Worm (Caenorhabditis elegans) whole organism, young adult: ENCODE results near the gene C36E8.4.

Source experiments
- B0261.1 ChIP-seq: sonication (generic microtip); optimal IDR thresholded peaks from 2 replicates; lab custom pipeline; 2016; ENCODE audit warnings: mild to moderate bottlenecking, missing genetic modification characterization, moderate library complexity, missing compliant biosample characterization
- F37B4.10 ChIP-seq: fragments of 200-800 bp; sonication (Bioruptor generic); IDR thresholded peaks from 2 replicates; pipeline ENCODE4 v1.3.6; 2022; ENCODE audit warnings: missing genetic modification characterization, missing compliant biosample characterization
- F57C9.4 ChIP-seq: sonication (generic microtip); optimal IDR thresholded peaks from 2 replicates; lab custom pipeline; 2017; ENCODE audit warnings: mild to moderate bottlenecking, missing genetic modification characterization, missing compliant biosample characterization
- T26A5.8 ChIP-seq: sonication (generic microtip); optimal IDR thresholded peaks from 2 replicates; lab custom pipeline; 2016; ENCODE audit warnings: missing genetic modification characterization, missing compliant biosample characterization
- Y53F4B.3 ChIP-seq: fragments of 200-800 bp; sonication (Bioruptor generic); IDR thresholded peaks from 2 replicates; pipeline ENCODE4 v1.3.6; 2022; ENCODE audit warnings: missing genetic modification reagents, missing genetic modification characterization, missing compliant biosample characterization
- Y53G8AR.9 ChIP-seq: fragments of 200-800 bp; sonication (Bioruptor generic); conservative IDR thresholded peaks from 2 replicates; pipeline ENCODE4 v1.3.6; 2022; ENCODE audit warnings: missing genetic modification reagents, missing genetic modification characterization, missing compliant biosample characterization
- Y56A3A.18 ChIP-seq: fragments of 200-800 bp; sonication (Bioruptor generic); IDR thresholded peaks from 2 replicates; pipeline ENCODE4 v1.3.6; 2022; ENCODE audit warnings: missing genetic modification reagents, missing genetic modification characterization, missing compliant biosample characterization
- Y67H2A.10 ChIP-seq: fragments of 200-800 bp; sonication (Bioruptor generic); conservative IDR thresholded peaks from 2 replicates; pipeline ENCODE4 v1.3.6; 2022; ENCODE audit warnings: missing genetic modification reagents, missing genetic modification characterization, missing compliant biosample characterization
- ama-1 ChIP-seq, 3 experiments: fragments of 150-350 bp in 1 of 3; sonication (generic microtip) in 2 of 3; optimal IDR thresholded peaks; 2 replicates each; lab custom pipeline; 2014 to 2018; ENCODE audit warnings: missing biosample characterization in 2 of 3, missing genetic modification characterization in 2 of 3, missing genetic modification reagents in 2 of 3
- aptf-3 ChIP-seq: fragments of 200-800 bp; sonication (Bioruptor generic); IDR thresholded peaks from 2 replicates; pipeline ENCODE4 v1.3.6; 2022; ENCODE audit warnings: missing genetic modification characterization, missing compliant biosample characterization
- athp-1 ChIP-seq: sonication (generic microtip); optimal IDR thresholded peaks from 2 replicates; lab custom pipeline; 2017; ENCODE audit warnings: mild to moderate bottlenecking, missing genetic modification characterization, missing compliant biosample characterization
- attf-5 ChIP-seq: fragments of 200-800 bp; sonication (Bioruptor generic); optimal IDR thresholded peaks from 2 replicates; lab custom pipeline; 2018; ENCODE audit warnings: mild to moderate bottlenecking, missing genetic modification characterization, missing compliant biosample characterization
- attf-6 ChIP-seq: fragments of 200-800 bp; sonication (Bioruptor generic); IDR thresholded peaks from 2 replicates; pipeline ENCODE4 v1.3.6; 2022; ENCODE audit warnings: missing genetic modification reagents, missing genetic modification characterization, missing compliant biosample characterization
- bed-2 ChIP-seq: fragments of 200-800 bp; sonication (Bioruptor generic); IDR thresholded peaks from 2 replicates; pipeline ENCODE4 v1.3.6; 2022; ENCODE audit warnings: missing genetic modification reagents, missing genetic modification characterization, missing compliant biosample characterization
- ccch-3 ChIP-seq: fragments of 200-800 bp; sonication (Bioruptor generic); optimal IDR thresholded peaks from 2 replicates; lab custom pipeline; 2018; ENCODE audit warnings: mild to moderate bottlenecking, missing genetic modification characterization, missing compliant biosample characterization
- cebp-1 ChIP-seq, 2 experiments: fragments of 200-800 bp in 1 of 2; sonication (Bioruptor generic) in 1 of 2; sonication (generic microtip) in 1 of 2; IDR thresholded peaks in 1 of 2; optimal IDR thresholded peaks in 1 of 2; 2 replicates each; pipeline versions ENCODE4 v1.3.6 to Lab custom; 2017 to 2022; ENCODE audit warnings: missing compliant biosample characterization in 2 of 2, missing genetic modification characterization in 2 of 2, mild to moderate bottlenecking in 1 of 2, missing genetic modification reagents in 1 of 2, moderate library complexity in 1 of 2
- ceh-40 ChIP-seq: fragments of 200-800 bp; sonication (Bioruptor generic); IDR thresholded peaks from 2 replicates; pipeline ENCODE4 v1.3.6; 2022; ENCODE audit warnings: missing genetic modification characterization, missing compliant biosample characterization
- ceh-58 ChIP-seq: fragments of 200-800 bp; sonication (Bioruptor generic); IDR thresholded peaks from 2 replicates; pipeline ENCODE4 v1.3.6; 2022; ENCODE audit warnings: missing genetic modification characterization, missing compliant biosample characterization
- ceh-91 ChIP-seq: fragments of 200-800 bp; sonication (Bioruptor generic); IDR thresholded peaks from 2 replicates; pipeline ENCODE4 v1.3.6; 2022; ENCODE audit warnings: missing genetic modification reagents, missing genetic modification characterization, missing compliant biosample characterization
- chd-7 ChIP-seq: sonication (generic microtip); optimal IDR thresholded peaks from 2 replicates; lab custom pipeline; 2016; ENCODE audit warnings: mild to moderate bottlenecking, missing genetic modification characterization, moderate library complexity, missing compliant biosample characterization
- dox-1 ChIP-seq: fragments of 200-800 bp; sonication (Bioruptor generic); IDR thresholded peaks from 2 replicates; pipeline ENCODE4 v1.3.6; 2022; ENCODE audit warnings: missing genetic modification reagents, missing genetic modification characterization, missing compliant biosample characterization
- efl-1 ChIP-seq: fragments of 150-350 bp; optimal IDR thresholded peaks from 2 replicates; lab custom pipeline; 2014; ENCODE audit warnings: missing biosample characterization, missing genetic modification reagents, missing genetic modification characterization
- egl-44 ChIP-seq: fragments of 200-800 bp; sonication (Bioruptor generic); IDR thresholded peaks from 2 replicates; pipeline ENCODE4 v1.3.6; 2022; ENCODE audit warnings: missing genetic modification reagents, missing genetic modification characterization, missing compliant biosample characterization
- ekl-4 ChIP-seq: fragments of 200-800 bp; sonication (Bioruptor generic); IDR thresholded peaks from 2 replicates; pipeline ENCODE4 v1.3.6; 2022; ENCODE audit warnings: missing genetic modification reagents, missing genetic modification characterization, missing compliant biosample characterization
- hmg-1.2 ChIP-seq: fragments of 200-800 bp; sonication (Bioruptor generic); IDR thresholded peaks from 2 replicates; pipeline ENCODE4 v1.3.6; 2022; ENCODE audit warnings: missing genetic modification reagents, missing genetic modification characterization, missing compliant biosample characterization
- hsf-1 ChIP-seq: fragments of 200-800 bp; sonication (Bioruptor generic); IDR thresholded peaks from 2 replicates; pipeline ENCODE4 v1.3.6; 2022; ENCODE audit warnings: missing genetic modification reagents, missing genetic modification characterization, missing compliant biosample characterization
- let-526 ChIP-seq: fragments of 200-800 bp; sonication (Bioruptor generic); IDR thresholded peaks from 2 replicates; pipeline ENCODE4 v1.3.6; 2022; ENCODE audit warnings: missing genetic modification reagents, missing genetic modification characterization, missing compliant biosample characterization
- lin-35 ChIP-seq, 3 experiments: fragments of 150-350 bp in 2 of 3; sonication (generic microtip) in 1 of 3; optimal IDR thresholded peaks; 2 replicates each; lab custom pipeline; 2014 to 2018; ENCODE audit warnings: missing biosample characterization in 3 of 3, missing genetic modification characterization in 3 of 3, missing genetic modification reagents in 3 of 3
- lin-40 ChIP-seq: sonication (generic microtip); optimal IDR thresholded peaks from 2 replicates; lab custom pipeline; 2016; ENCODE audit warnings: missing genetic modification characterization, mild to moderate bottlenecking, missing compliant biosample characterization, missing genotype, missing genetic modification reagents
- mel-28 ChIP-seq: sonication (generic microtip); optimal IDR thresholded peaks from 2 replicates; lab custom pipeline; 2016; ENCODE audit warnings: borderline replicate concordance, mild to moderate bottlenecking, missing genetic modification characterization, missing compliant biosample characterization
- mes-4 ChIP-seq: sonication (generic microtip); optimal IDR thresholded peaks from 2 replicates; lab custom pipeline; 2016; ENCODE audit warnings: missing genotype, missing genetic modification characterization, missing compliant biosample characterization
- nhr-27 ChIP-seq: fragments of 200-800 bp; sonication (Bioruptor generic); optimal IDR thresholded peaks from 2 replicates; lab custom pipeline; 2018; ENCODE audit warnings: mild to moderate bottlenecking, missing genetic modification characterization, moderate library complexity, missing compliant biosample characterization
- rpc-1 ChIP-seq, 2 experiments: fragments of 150-350 bp in 1 of 2; sonication (generic microtip) in 1 of 2; optimal IDR thresholded peaks; 2 replicates each; lab custom pipeline; 2014 to 2018; ENCODE audit warnings: missing biosample characterization in 1 of 2, missing genetic modification characterization in 1 of 2, missing genetic modification reagents in 1 of 2, missing genotype in 1 of 2
- sdz-38 ChIP-seq: sonication (generic microtip); optimal IDR thresholded peaks from 2 replicates; lab custom pipeline; 2016; ENCODE audit warnings: missing genotype, missing genetic modification characterization, missing compliant biosample characterization
- sea-2 ChIP-seq: fragments of 200-800 bp; sonication (Bioruptor generic); IDR thresholded peaks from 2 replicates; pipeline ENCODE4 v1.3.6; 2022; ENCODE audit warnings: missing genetic modification characterization, missing compliant biosample characterization
- snpc-4 ChIP-seq, 5 experiments: fragments of 150-350 bp in 1 of 5; sonication (generic microtip) in 4 of 5; optimal IDR thresholded peaks; 2 replicates each; lab custom pipeline; 2014 to 2018; ENCODE audit warnings: missing genetic modification characterization in 5 of 5, missing biosample characterization in 3 of 5, antibody characterized with exemption in 2 of 5, mild to moderate bottlenecking in 2 of 5, missing compliant biosample characterization in 2 of 5, missing genotype in 2 of 5, moderate library complexity in 2 of 5, missing genetic modification reagents in 1 of 5
- somi-1 ChIP-seq: fragments of 200-800 bp; sonication (Bioruptor generic); optimal IDR thresholded peaks from 2 replicates; lab custom pipeline; 2018; ENCODE audit warnings: mild to moderate bottlenecking, missing genetic modification characterization, missing compliant biosample characterization
- sptf-2 ChIP-seq: fragments of 200-800 bp; sonication (Bioruptor generic); optimal IDR thresholded peaks from 2 replicates; lab custom pipeline; 2018; ENCODE audit warnings: mild to moderate bottlenecking, missing genetic modification characterization, missing compliant biosample characterization
- tbp1 ChIP-seq: fragments of 200-800 bp; sonication (Bioruptor generic); optimal IDR thresholded peaks from 2 replicates; lab custom pipeline; 2018; ENCODE audit warnings: mild to moderate bottlenecking, missing genetic modification characterization, missing compliant biosample characterization
- unc-130 ChIP-seq: sonication (generic microtip); optimal IDR thresholded peaks from 2 replicates; lab custom pipeline; 2016; ENCODE audit warnings: missing genetic modification reagents, missing genetic modification characterization, missing compliant biosample characterization
- zfh-2 ChIP-seq: fragments of 200-800 bp; sonication (Bioruptor generic); conservative IDR thresholded peaks from 2 replicates; pipeline ENCODE4 v1.3.6; 2022; ENCODE audit warnings: missing genetic modification reagents, missing genetic modification characterization, missing compliant biosample characterization
- ztf-26 ChIP-seq: sonication (generic microtip); optimal IDR thresholded peaks from 2 replicates; lab custom pipeline; 2017; ENCODE audit warnings: missing genetic modification characterization, missing compliant biosample characterization

The C36E8.4 gene

DNA sequence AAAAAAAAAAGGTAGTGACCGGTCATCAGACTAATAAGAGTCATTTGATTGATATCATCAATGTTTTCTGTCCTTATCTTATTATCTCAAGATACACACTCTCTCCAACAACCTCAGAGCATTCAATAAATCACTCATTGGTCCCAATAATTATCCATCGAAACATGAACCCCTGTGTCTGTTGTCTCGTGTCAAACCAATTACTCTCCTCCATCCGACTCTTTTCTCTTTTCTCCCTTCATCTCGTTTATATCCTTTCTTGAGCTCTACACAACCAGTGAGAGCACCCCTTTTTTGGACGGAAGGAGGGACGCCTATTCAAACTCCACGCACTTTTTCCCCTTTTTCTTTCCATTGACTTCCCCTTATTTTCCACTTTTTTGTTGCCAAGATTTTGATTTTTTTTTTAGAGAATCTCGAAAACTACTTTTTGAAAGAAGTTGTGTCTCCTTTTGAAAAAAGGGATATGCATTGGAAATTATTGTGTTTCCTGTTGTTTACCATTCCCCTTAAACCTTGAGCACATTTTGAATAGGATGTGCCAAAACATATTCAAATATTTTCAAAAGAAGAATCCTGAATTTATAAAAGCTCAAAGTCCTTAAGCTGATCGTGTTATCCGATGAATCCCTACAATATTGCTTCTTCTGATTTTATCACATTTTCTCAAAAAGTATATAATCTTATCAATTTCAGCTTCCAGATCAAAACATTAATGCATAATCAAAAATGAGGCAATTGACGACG is 6.5 kb upstream of the C36E8.4 start, which contains the start of gene pxd-1:
pxd-1 (plus strand) TSS at position 697 of the 747 bp plus-strand sequence.
- TF ChIP-seq lin-35 (GFP tag; optimal IDR thresholded peaks at IDR 0.05; lab: Kevin White, UChicago) (no peak), attf-6 (no peak), cebp-1 (GFP tag; IDR thresholded peaks at IDR 0.05; lab: Robert Waterston, UW) (no peak), cebp-1 (tag; optimal IDR thresholded peaks at IDR 0.05; lab: Kevin White, UChicago) (peak; percentile 6), lin-40 (tag; lab: Kevin White, UChicago) (no peak), sea-2 (GFP tag; lab: Robert Waterston, UW) (no peak), Y56A3A.18 (no peak), somi-1 (GFP tag; lab: Kevin White, UChicago) (peak; percentile 13), attf-5 (GFP tag; lab: Kevin White, UChicago) (peak; percentile 8), ceh-40 (GFP tag; lab: Robert Waterston, UW) (no peak), hsf-1 (GFP tag; lab: Robert Waterston, UW) (no peak), ceh-91 (GFP tag; lab: Robert Waterston, UW) (no peak)

ce11 chrIII:4007017-4007416 is 5.1 kb upstream of the C36E8.4 start:
- TF ChIP-seq ccch-3 (GFP tag; lab: Kevin White, UChicago) (no peak), ama-1 (optimal IDR thresholded peaks at IDR 0.05; lab: Kevin White, UChicago) (peak; percentile 16), ama-1 (GFP tag; optimal IDR thresholded peaks at IDR 0.05; lab: Kevin White, UChicago) (no peak), Y53G8AR.9 (GFP tag; lab: Robert Waterston, UW) (0 out of 2 replicates have a peak, but pooled peaks have one; percentile 53), ztf-26 (no peak)

DNA sequence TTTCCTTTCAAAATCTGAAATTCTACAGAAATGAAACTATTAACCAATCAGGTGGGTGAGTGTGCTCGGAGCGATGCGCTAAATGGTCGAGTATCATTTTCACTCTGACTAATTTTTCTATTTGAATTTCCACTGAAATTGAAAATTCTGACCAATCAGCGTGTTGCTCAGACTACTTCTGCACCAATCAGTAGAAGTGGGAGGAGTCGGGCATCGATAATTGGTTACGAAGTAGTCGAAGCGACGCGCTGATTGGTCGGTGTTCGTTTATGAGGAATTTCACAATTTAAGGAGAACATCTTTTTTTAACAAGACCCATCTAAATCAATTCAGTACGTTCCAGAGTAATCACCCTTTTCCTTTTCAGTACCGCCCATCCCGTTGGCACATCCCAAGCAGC is 3.0 kb upstream of the C36E8.4 start:
- TF ChIP-seq chd-7: no peak
- TF ChIP-seq rpc-1 (optimal IDR thresholded peaks at IDR 0.05; lab: Kevin White, UChicago): no peak
- TF ChIP-seq rpc-1 (tag; optimal IDR thresholded peaks at IDR 0.05; lab: Kevin White, UChicago): no peak
- no peak for TF ChIP-seq mes-4 (tag; lab: Kevin White, UChicago)
- no peak for TF ChIP-seq tbp1 (GFP tag; lab: Kevin White, UChicago)
- TF ChIP-seq F37B4.10 (GFP tag; lab: Robert Waterston, UW): no peak
- no peak for TF ChIP-seq ceh-40 (GFP tag; lab: Robert Waterston, UW)
- no peak for TF ChIP-seq nhr-27
- TF ChIP-seq aptf-3: no peak
- no peak for TF ChIP-seq let-526 (GFP tag; lab: Robert Waterston, UW)
- no peak for TF ChIP-seq ekl-4 (GFP tag; lab: Robert Waterston, UW)
- TF ChIP-seq ccch-3 (GFP tag; lab: Kevin White, UChicago): no peak
- no peak for TF ChIP-seq snpc-4 (GFP tag; optimal IDR thresholded peaks at IDR 0.05; lab: Kevin White, UChicago)
- TF ChIP-seq snpc-4 (tag; optimal IDR thresholded peaks at IDR 0.05; lab: Kevin White, UChicago): no peak
- no peak for TF ChIP-seq athp-1 (tag; lab: Kevin White, UChicago)
- no peak for TF ChIP-seq F57C9.4 (tag; lab: Kevin White, UChicago)
- no peak for TF ChIP-seq sdz-38
- no peak for TF ChIP-seq mel-28
- no peak for TF ChIP-seq ceh-58
- TF ChIP-seq bed-2 (GFP tag; lab: Robert Waterston, UW): no peak
- TF ChIP-seq Y53F4B.3 (GFP tag; lab: Robert Waterston, UW): no peak

DNA sequence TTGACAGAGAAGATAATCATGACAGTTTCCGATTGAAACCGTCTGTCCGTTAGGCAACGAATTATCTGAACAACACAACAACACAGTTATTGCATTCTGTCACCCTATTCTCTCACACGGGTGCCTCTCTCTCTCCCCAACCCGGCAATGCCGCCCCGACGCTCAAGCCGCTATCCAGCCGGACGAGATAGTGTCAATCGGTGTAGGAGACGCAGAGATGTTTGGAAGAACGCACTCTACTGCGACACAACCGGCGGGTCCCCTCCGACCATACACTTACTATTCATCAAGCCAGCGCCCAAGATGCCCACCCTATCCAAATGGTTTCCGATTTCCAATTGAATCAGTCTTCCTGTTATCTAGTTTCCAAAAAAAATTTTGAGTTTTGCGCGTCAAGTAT is 2.0 kb upstream of the C36E8.4 start:
- TF ChIP-seq zfh-2 (peak; percentile 76), sptf-2 (GFP tag; lab: Kevin White, UChicago) (no peak), T26A5.8 (tag; lab: Kevin White, UChicago) (no peak), nhr-27 (no peak), egl-44 (no peak), Y67H2A.10 (GFP tag; lab: Robert Waterston, UW) (no peak), efl-1 (GFP tag; lab: Kevin White, UChicago) (no peak), unc-130 (GFP tag; lab: Kevin White, UChicago) (no peak), B0261.1 (tag; lab: Kevin White, UChicago) (no peak), athp-1 (tag; lab: Kevin White, UChicago) (no peak), rpc-1 (optimal IDR thresholded peaks at IDR 0.05; lab: Kevin White, UChicago) (no peak), rpc-1 (tag; optimal IDR thresholded peaks at IDR 0.05; lab: Kevin White, UChicago) (no peak), lin-35 (GFP tag; optimal IDR thresholded peaks at IDR 0.05; lab: Kevin White, UChicago) (no peak), dox-1 (0 out of 2 replicates have a peak, but pooled peaks have one; percentile 51), hmg-1.2 (peak; percentile 67; the same call in 1 of the 2 replicates)
